Fruit fly (Drosophila melanogaster) whole organism, prepupa: Measurements from ENCODE around the gene Tsf2.

Experiments
- CG11294 ChIP-seq: fragments of 200-800 bp; sonication (Bioruptor generic); IDR thresholded peaks from 2 replicates; pipeline ENCODE4 v1.3.6; 2022; ENCODE audit warnings: missing biosample characterization, missing genetic modification characterization
- CG3032 ChIP-seq: fragments of 200-800 bp; optimal IDR thresholded peaks from 2 replicates; lab custom pipeline; 2019; ENCODE audit warnings: missing biosample characterization, mild to moderate bottlenecking, missing genetic modification characterization, moderate library complexity
- CG3919 ChIP-seq: fragments of 200-800 bp; sonication (Bioruptor generic); optimal IDR thresholded peaks from 3 replicates; lab custom pipeline; 2016; ENCODE audit warnings: missing biosample characterization, missing genetic modification characterization
- CG6792 ChIP-seq: fragments of 200-800 bp; sonication (Bioruptor generic); optimal IDR thresholded peaks from 3 replicates; lab custom pipeline; 2016; ENCODE audit warnings: missing biosample characterization, missing genetic modification characterization
- CG6808 ChIP-seq: fragments of 200-800 bp; sonication (Bioruptor generic); optimal IDR thresholded peaks from 3 replicates; lab custom pipeline; 2017; ENCODE audit warnings: missing biosample characterization, missing genetic modification characterization, mild to moderate bottlenecking, moderate library complexity, missing genetic modification reagents
- CG6854 ChIP-seq: fragments of 200-800 bp; sonication (Bioruptor generic); optimal IDR thresholded peaks from 2 replicates; lab custom pipeline; 2017; ENCODE audit warnings: missing biosample characterization, mild to moderate bottlenecking, missing genetic modification characterization
- OdsH ChIP-seq: fragments of 200-800 bp; sonication (Bioruptor generic); optimal IDR thresholded peaks from 3 replicates; lab custom pipeline; 2016; ENCODE audit warnings: missing biosample characterization, missing genetic modification characterization
- Smox ChIP-seq: fragments of 200-800 bp; sonication (Bioruptor generic); optimal IDR thresholded peaks from 3 replicates; lab custom pipeline; 2016; ENCODE audit warnings: missing biosample characterization, missing genetic modification characterization

DNA sequence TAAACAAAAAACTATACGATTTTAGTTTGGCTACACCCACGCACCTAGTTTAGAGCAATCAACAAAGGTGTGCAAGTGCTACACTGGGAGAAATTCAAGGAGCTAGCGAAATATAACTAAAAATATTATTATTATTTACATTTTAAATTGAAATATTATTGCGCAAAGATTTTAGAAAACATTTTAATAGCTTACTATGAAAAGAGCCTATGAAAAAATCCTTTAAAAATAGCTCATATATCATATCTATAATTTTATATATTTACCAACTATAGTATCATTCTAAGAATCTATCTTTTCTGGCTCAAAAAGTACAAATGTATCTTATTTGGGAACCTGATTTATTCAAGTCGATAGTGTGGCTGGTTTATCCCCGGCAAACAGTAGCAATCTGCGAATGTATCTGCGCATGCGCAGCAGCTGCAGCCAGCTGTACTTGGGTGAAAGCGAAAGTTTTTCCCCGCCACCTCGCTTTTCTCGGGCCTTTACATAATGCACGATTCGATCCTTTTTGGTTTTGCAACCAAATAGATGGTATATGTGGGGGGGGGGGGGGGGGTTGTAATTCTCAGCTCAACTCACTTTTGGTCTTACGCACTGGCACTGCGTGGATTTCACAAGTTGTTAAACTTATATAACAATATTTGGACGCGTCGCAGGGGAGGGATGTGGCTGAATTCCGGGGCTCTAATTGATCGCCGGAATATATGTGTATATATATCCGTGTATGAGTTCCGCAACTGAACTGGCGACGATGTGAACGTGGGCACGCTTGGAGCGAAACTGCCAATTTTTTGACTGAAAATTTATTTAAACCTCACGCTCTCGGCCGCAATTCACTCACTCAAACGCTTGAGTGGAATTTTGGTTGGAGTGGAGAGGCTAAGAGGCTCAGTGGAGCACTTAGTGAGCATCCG lies 36.8 kb downstream of the Tsf2 start, which contains the start of gene CG10657:
- TF ChIP-seq CG6854, result no peak
- no peak for TF ChIP-seq Smox
- no peak for TF ChIP-seq CG3919 (GFP tag; lab: Kevin White, UChicago)
- no peak for TF ChIP-seq CG3032 (tag; lab: Kevin White, UChicago)
- TF ChIP-seq CG6792, result no peak
- TF ChIP-seq CG11294, result no peak
- TF ChIP-seq CG6808 (GFP tag; lab: Kevin White, UChicago), result no peak
- TF ChIP-seq OdsH, result peak; percentile 30
